Worm (Caenorhabditis elegans) whole organism, L2 larva: Measurements from ENCODE around the gene D1086.8.

Experiments
- blmp-1 ChIP-seq: sonication (generic microtip); optimal IDR thresholded peaks from 2 replicates; lab custom pipeline; 2017; ENCODE audit warnings: missing genetic modification characterization, mild to moderate bottlenecking, missing compliant biosample characterization, antibody characterized with exemption, moderate library complexity; ENCODE audit not compliant: insufficient read depth
- elt-1 ChIP-seq: fragments of 150-350 bp; optimal IDR thresholded peaks from 2 replicates; lab custom pipeline; 2014; ENCODE audit warnings: missing biosample characterization, missing genetic modification characterization
- lin-11 ChIP-seq: fragments of 150-350 bp; sonication (generic microtip); optimal IDR thresholded peaks from 2 replicates; lab custom pipeline; 2014; ENCODE audit warnings: missing biosample characterization, missing genetic modification characterization, inconsistent platforms, mixed read lengths
- lin-39 ChIP-seq: fragments of 150-350 bp; optimal IDR thresholded peaks from 2 replicates; lab custom pipeline; 2014; ENCODE audit warnings: missing biosample characterization, missing genetic modification reagents, missing genetic modification characterization
- mdl-1 ChIP-seq, 2 experiments: fragments of 150-350 bp in 1 of 2; sonication (generic microtip) in 1 of 2; optimal IDR thresholded peaks; 2 replicates each; lab custom pipeline; 2017; ENCODE audit warnings: missing biosample characterization in 2 of 2, missing genetic modification characterization in 2 of 2
- nhr-23 ChIP-seq: fragments of 150-350 bp; optimal IDR thresholded peaks from 2 replicates; lab custom pipeline; 2014; ENCODE audit warnings: missing biosample characterization, missing genetic modification reagents, missing genetic modification characterization
- nhr-237 ChIP-seq: fragments of 150-350 bp; optimal IDR thresholded peaks from 2 replicates; lab custom pipeline; 2014; ENCODE audit warnings: missing biosample characterization, missing genetic modification characterization
- nhr-25 ChIP-seq: fragments of 150-350 bp; sonication (generic microtip); optimal IDR thresholded peaks from 3 replicates; lab custom pipeline; 2014; ENCODE audit warnings: missing biosample characterization, missing genetic modification characterization
- skn-1 ChIP-seq: sonication (generic microtip); optimal IDR thresholded peaks from 2 replicates; lab custom pipeline; 2017; ENCODE audit warnings: missing biosample characterization, missing genetic modification characterization
- sma-3 ChIP-seq: sonication (generic microtip); optimal IDR thresholded peaks from 2 replicates; lab custom pipeline; 2016; ENCODE audit warnings: missing genetic modification reagents, missing genetic modification characterization, missing compliant biosample characterization
- unc-62 ChIP-seq: fragments of 150-350 bp; optimal IDR thresholded peaks from 2 replicates; lab custom pipeline; 2014; ENCODE audit warnings: missing biosample characterization, missing genetic modification reagents, missing genetic modification characterization
- ztf-4 ChIP-seq: fragments of 150-350 bp; optimal IDR thresholded peaks from 2 replicates; lab custom pipeline; 2014; ENCODE audit warnings: missing biosample characterization, missing genetic modification characterization

ce11 chrV:14097358-14097757 lies 3.5 kb downstream of the D1086.8 start:
- TF ChIP-seq skn-1 (tag; lab: Kevin White, UChicago) (no peak), lin-11 (tag; lab: Kevin White, UChicago) (no peak), unc-62 (GFP tag; lab: Kevin White, UChicago) (no peak), nhr-23 (no peak), elt-1 (tag; lab: Kevin White, UChicago) (no peak), blmp-1 (tag; lab: Kevin White, UChicago) (no peak), nhr-25 (tag; lab: Kevin White, UChicago) (no peak), ztf-4 (no peak), lin-39 (tag; lab: Kevin White, UChicago) (no peak), mdl-1 (tag; optimal IDR thresholded peaks at IDR 0.05; lab: Kevin White, UChicago) (no peak), nhr-237 (tag; lab: Kevin White, UChicago) (no peak), sma-3 (GFP tag; lab: Kevin White, UChicago) (no peak)
